Worm (Caenorhabditis elegans): ENCODE data around the gene R10D12.10.

ce11 chrV:13908120-13908915, 49.8 kb downstream of the R10D12.10 start:
- TF ChIP-seq pes-1 (GFP tag; IDR thresholded peaks at IDR 0.05) (no peak), ama-1 (optimal IDR thresholded peaks at IDR 0.05) (no peak), aly-1 (tag; optimal IDR thresholded peaks at IDR 0.05) (no peak), B0310.2 (tag; optimal IDR thresholded peaks at IDR 0.05) (no peak), ceh-13 (GFP tag; optimal IDR thresholded peaks at IDR 0.05) (no peak), hmbx-1 (tag; optimal IDR thresholded peaks at IDR 0.05) (no peak), ets-7 (tag; optimal IDR thresholded peaks at IDR 0.05) (no peak), tbx-11 (GFP tag; IDR thresholded peaks at IDR 0.05) (no peak), flt-1 (GFP tag; IDR thresholded peaks at IDR 0.05) (no peak), tra-4 (tag; optimal IDR thresholded peaks at IDR 0.05) (no peak), hmg-4 (GFP tag; optimal IDR thresholded peaks at IDR 0.05) (no peak), F13C5.2 (tag; optimal IDR thresholded peaks at IDR 0.05) (no peak), scrt-1 (GFP tag; IDR thresholded peaks at IDR 0.05) (no peak), ceh-36 (tag; optimal IDR thresholded peaks at IDR 0.05) (no peak)

Data from whole organism, early embryonic.